Fruit fly (Drosophila melanogaster) whole organism, embryonic: ENCODE data around the gene psh.

Experiments
- Atf6 ChIP-seq: fragments of 200-800 bp; sonication (Bioruptor generic); IDR thresholded peaks from 2 replicates; pipeline ENCODE4 v1.3.6; 2022; ENCODE audit warnings: missing biosample characterization, missing genetic modification characterization
- Blimp-1 ChIP-seq: fragments of 200-800 bp; sonication (Bioruptor generic); optimal IDR thresholded peaks from 3 replicates; lab custom pipeline; 2018; ENCODE audit warnings: missing biosample characterization, missing genetic modification characterization, mild to moderate bottlenecking, moderate library complexity, missing genetic modification reagents
- CG10366 ChIP-seq: fragments of 200-800 bp; sonication (Bioruptor generic); IDR thresholded peaks from 2 replicates; pipeline ENCODE4 v1.3.6; 2022; ENCODE audit warnings: missing biosample characterization, missing genetic modification characterization
- CG11456 ChIP-seq: fragments of 200-800 bp; sonication (Bioruptor generic); IDR thresholded peaks from 3 replicates; pipeline ENCODE4 v1.3.6; 2022; ENCODE audit warnings: missing biosample characterization, missing genetic modification characterization
- CG11504 ChIP-seq: fragments of 200-800 bp; sonication (Bioruptor generic); optimal IDR thresholded peaks from 3 replicates; lab custom pipeline; 2019; ENCODE audit warnings: missing biosample characterization, mild to moderate bottlenecking, missing genetic modification characterization, moderate library complexity
- CG13287 ChIP-seq: fragments of 200-800 bp; sonication (Bioruptor generic); IDR thresholded peaks from 2 replicates; pipeline ENCODE4 v1.3.6; 2022; ENCODE audit warnings: missing biosample characterization, missing genetic modification characterization; ENCODE audit not compliant: partially characterized antibody
- CG13424 ChIP-seq: fragments of 200-800 bp; sonication (Bioruptor generic); optimal IDR thresholded peaks from 2 replicates; lab custom pipeline; 2019; ENCODE audit warnings: missing biosample characterization, mild to moderate bottlenecking, missing genetic modification characterization, moderate library complexity
- CG15269 ChIP-seq: fragments of 200-800 bp; sonication (Bioruptor generic); optimal IDR thresholded peaks from 2 replicates; lab custom pipeline; 2018; ENCODE audit warnings: missing biosample characterization, mild to moderate bottlenecking, missing genetic modification characterization, moderate library complexity
- CG1603 ChIP-seq: fragments of 200-800 bp; sonication (Bioruptor generic); optimal IDR thresholded peaks from 2 replicates; lab custom pipeline; 2019; ENCODE audit warnings: missing biosample characterization, mild to moderate bottlenecking, missing genetic modification characterization, moderate library complexity
- CG16863 ChIP-seq: fragments of 200-800 bp; sonication (Bioruptor generic); optimal IDR thresholded peaks from 3 replicates; lab custom pipeline; 2016; ENCODE audit warnings: missing biosample characterization, missing genetic modification characterization
- CG2120 ChIP-seq: fragments of 200-800 bp; sonication (Bioruptor generic); optimal IDR thresholded peaks from 3 replicates; lab custom pipeline; 2016; ENCODE audit warnings: missing biosample characterization, missing genetic modification characterization
- CG2678 ChIP-seq: fragments of 200-800 bp; sonication (Bioruptor generic); optimal IDR thresholded peaks from 3 replicates; lab custom pipeline; 2019; ENCODE audit warnings: missing biosample characterization, mild to moderate bottlenecking, missing genetic modification characterization, moderate library complexity
- CG2712 ChIP-seq: fragments of 200-800 bp; optimal IDR thresholded peaks from 3 replicates; lab custom pipeline; 2019; ENCODE audit warnings: missing biosample characterization, mild to moderate bottlenecking, missing genetic modification characterization, moderate library complexity
- CG30403 ChIP-seq: fragments of 200-800 bp; sonication (Bioruptor generic); optimal IDR thresholded peaks from 3 replicates; lab custom pipeline; 2016; ENCODE audit warnings: missing biosample characterization, missing genetic modification characterization
- CG31224 ChIP-seq: fragments of 200-800 bp; sonication (Bioruptor generic); IDR thresholded peaks from 2 replicates; pipeline ENCODE4 v1.3.6; 2022; ENCODE audit warnings: missing biosample characterization, missing genetic modification characterization
- CG32532 ChIP-seq: fragments of 200-800 bp; sonication (Bioruptor generic); IDR thresholded peaks from 2 replicates; pipeline ENCODE4 v1.3.6; 2022; ENCODE audit warnings: missing biosample characterization, missing genetic modification characterization
- CG33213 ChIP-seq: fragments of 200-800 bp; sonication (Bioruptor generic); optimal IDR thresholded peaks from 3 replicates; lab custom pipeline; 2016; ENCODE audit warnings: missing biosample characterization, missing genetic modification characterization
- CG6272 ChIP-seq: fragments of 200-800 bp; sonication (Bioruptor generic); IDR thresholded peaks from 2 replicates; pipeline ENCODE4 v1.3.6; 2022; ENCODE audit warnings: missing biosample characterization, missing genetic modification characterization
- CG6813 ChIP-seq: fragments of 200-800 bp; sonication (Bioruptor generic); optimal IDR thresholded peaks from 2 replicates; lab custom pipeline; 2017; ENCODE audit warnings: missing biosample characterization, missing genetic modification characterization, mild to moderate bottlenecking, moderate library complexity, missing genetic modification reagents
- CG7839 ChIP-seq: fragments of 200-800 bp; sonication (Bioruptor generic); optimal IDR thresholded peaks from 3 replicates; lab custom pipeline; 2018; ENCODE audit warnings: missing biosample characterization, mild to moderate bottlenecking, missing genetic modification characterization, moderate library complexity
- CG7963 ChIP-seq: fragments of 200-800 bp; sonication (Bioruptor generic); IDR thresholded peaks from 3 replicates; pipeline ENCODE4 v1.3.6; 2022; ENCODE audit warnings: missing biosample characterization, missing genetic modification characterization; ENCODE audit not compliant: partially characterized antibody
- CG8290 ChIP-seq, 3 experiments: fragments of 200-800 bp; sonication (Bioruptor generic); optimal IDR thresholded peaks; 2 replicates each; lab custom pipeline; 2016 to 2019; ENCODE audit warnings: missing biosample characterization in 3 of 3, missing genetic modification characterization in 3 of 3, mild to moderate bottlenecking in 2 of 3, moderate library complexity in 1 of 3
- CG9932 ChIP-seq: fragments of 200-800 bp; sonication (Bioruptor generic); IDR thresholded peaks from 2 replicates; pipeline ENCODE4 v1.3.6; 2022; ENCODE audit warnings: missing biosample characterization, missing genetic modification characterization
- Dip2 ChIP-seq: fragments of 200-800 bp; sonication (Bioruptor generic); IDR thresholded peaks from 2 replicates; pipeline ENCODE4 v1.3.6; 2022; ENCODE audit warnings: missing biosample characterization, missing genetic modification characterization
- H2.0 ChIP-seq: fragments of 200-800 bp; sonication (Bioruptor generic); IDR thresholded peaks from 2 replicates; pipeline ENCODE4 v1.3.6; 2022; ENCODE audit warnings: missing biosample characterization, missing genetic modification characterization
- HmgZ ChIP-seq: fragments of 200-800 bp; sonication (Bioruptor generic); optimal IDR thresholded peaks from 2 replicates; lab custom pipeline; 2018; ENCODE audit warnings: missing biosample characterization, mild to moderate bottlenecking, missing genetic modification characterization
- Hmr ChIP-seq: fragments of 200-800 bp; sonication (Bioruptor generic); optimal IDR thresholded peaks from 3 replicates; lab custom pipeline; 2017; ENCODE audit warnings: mild to moderate bottlenecking, missing biosample characterization, missing genetic modification reagents, missing genetic modification characterization
- Hsf ChIP-seq: fragments of 200-800 bp; sonication (Bioruptor generic); optimal IDR thresholded peaks from 3 replicates; lab custom pipeline; 2016; ENCODE audit warnings: missing biosample characterization, missing genetic modification characterization
- Mad ChIP-seq: fragments of 200-800 bp; sonication (Bioruptor generic); optimal IDR thresholded peaks from 2 replicates; lab custom pipeline; 2016; ENCODE audit warnings: missing biosample characterization, missing genetic modification characterization
- Mrtf ChIP-seq: fragments of 200-800 bp; sonication (Bioruptor generic); IDR thresholded peaks from 3 replicates; pipeline ENCODE4 v1.3.6; 2022; ENCODE audit warnings: missing biosample characterization, missing genetic modification characterization
- NC2β ChIP-seq: fragments of 200-800 bp; sonication (Bioruptor generic); optimal IDR thresholded peaks from 2 replicates; lab custom pipeline; 2016; ENCODE audit warnings: missing biosample characterization, missing genetic modification characterization
- Oli ChIP-seq: fragments of 200-800 bp; sonication (Bioruptor generic); optimal IDR thresholded peaks from 2 replicates; lab custom pipeline; 2018; ENCODE audit warnings: missing biosample characterization, mild to moderate bottlenecking, missing genetic modification characterization, moderate library complexity
- Ptx1 ChIP-seq: fragments of 200-800 bp; sonication (Bioruptor generic); IDR thresholded peaks from 2 replicates; pipeline ENCODE4 v1.3.6; 2022; ENCODE audit warnings: missing biosample characterization, missing genetic modification characterization
- Taf1 ChIP-seq: fragments of 200-800 bp; sonication (Bioruptor generic); IDR thresholded peaks from 2 replicates; pipeline ENCODE4 v1.3.6; 2022; ENCODE audit warnings: missing biosample characterization, missing genetic modification characterization
- ash1 ChIP-seq: fragments of 200-800 bp; sonication (Bioruptor generic); optimal IDR thresholded peaks from 2 replicates; lab custom pipeline; 2018; ENCODE audit warnings: missing biosample characterization, mild to moderate bottlenecking, missing genetic modification characterization
- bcd ChIP-seq: fragments of 200-800 bp; sonication (Bioruptor generic); optimal IDR thresholded peaks from 2 replicates; lab custom pipeline; 2017; ENCODE audit warnings: missing biosample characterization, mild to moderate bottlenecking, missing genetic modification characterization
- gem ChIP-seq: fragments of 200-800 bp; sonication (Bioruptor generic); optimal IDR thresholded peaks from 2 replicates; lab custom pipeline; 2019; ENCODE audit warnings: missing biosample characterization, mild to moderate bottlenecking, missing genetic modification characterization, moderate library complexity
- insv ChIP-seq, 2 experiments: fragments of 200-800 bp; sonication (Bioruptor generic); optimal IDR thresholded peaks; 3 replicates each; lab custom pipeline; 2016 to 2018; ENCODE audit warnings: missing biosample characterization in 2 of 2, missing genetic modification characterization in 2 of 2
- lab ChIP-seq: fragments of 200-800 bp; sonication (Bioruptor generic); optimal IDR thresholded peaks from 3 replicates; lab custom pipeline; 2017; ENCODE audit warnings: missing biosample characterization, missing genetic modification characterization, mild to moderate bottlenecking, moderate library complexity, missing genetic modification reagents
- lilli ChIP-seq: fragments of 200-800 bp; sonication (Bioruptor generic); optimal IDR thresholded peaks from 3 replicates; lab custom pipeline; 2016; ENCODE audit warnings: missing biosample characterization, missing genetic modification characterization
- nmo ChIP-seq: fragments of 200-800 bp; sonication (Bioruptor generic); optimal IDR thresholded peaks from 2 replicates; lab custom pipeline; 2018; ENCODE audit warnings: missing biosample characterization, mild to moderate bottlenecking, missing genetic modification characterization, moderate library complexity
- nom ChIP-seq: fragments of 200-800 bp; sonication (Bioruptor generic); optimal IDR thresholded peaks from 2 replicates; lab custom pipeline; 2017; ENCODE audit warnings: missing biosample characterization, missing genetic modification characterization, mild to moderate bottlenecking, moderate library complexity, missing genetic modification reagents
- row ChIP-seq: fragments of 200-800 bp; sonication (Bioruptor generic); IDR thresholded peaks from 3 replicates; pipeline ENCODE4 v1.3.6; 2022; ENCODE audit warnings: missing biosample characterization, missing genetic modification characterization
- scrt ChIP-seq: fragments of 200-800 bp; sonication (Bioruptor generic); optimal IDR thresholded peaks from 2 replicates; lab custom pipeline; 2018; ENCODE audit warnings: missing biosample characterization, mild to moderate bottlenecking, missing genetic modification characterization, moderate library complexity
- seq ChIP-seq: fragments of 200-800 bp; sonication (Bioruptor generic); IDR thresholded peaks from 2 replicates; pipeline ENCODE4 v1.3.6; 2022; ENCODE audit warnings: missing biosample characterization, missing genetic modification characterization
- usp ChIP-seq: fragments of >200 bp; optimal IDR thresholded peaks from 2 replicates; lab custom pipeline; 2017; ENCODE audit warnings: missing biosample characterization, missing genetic modification characterization

The psh gene

DNA sequence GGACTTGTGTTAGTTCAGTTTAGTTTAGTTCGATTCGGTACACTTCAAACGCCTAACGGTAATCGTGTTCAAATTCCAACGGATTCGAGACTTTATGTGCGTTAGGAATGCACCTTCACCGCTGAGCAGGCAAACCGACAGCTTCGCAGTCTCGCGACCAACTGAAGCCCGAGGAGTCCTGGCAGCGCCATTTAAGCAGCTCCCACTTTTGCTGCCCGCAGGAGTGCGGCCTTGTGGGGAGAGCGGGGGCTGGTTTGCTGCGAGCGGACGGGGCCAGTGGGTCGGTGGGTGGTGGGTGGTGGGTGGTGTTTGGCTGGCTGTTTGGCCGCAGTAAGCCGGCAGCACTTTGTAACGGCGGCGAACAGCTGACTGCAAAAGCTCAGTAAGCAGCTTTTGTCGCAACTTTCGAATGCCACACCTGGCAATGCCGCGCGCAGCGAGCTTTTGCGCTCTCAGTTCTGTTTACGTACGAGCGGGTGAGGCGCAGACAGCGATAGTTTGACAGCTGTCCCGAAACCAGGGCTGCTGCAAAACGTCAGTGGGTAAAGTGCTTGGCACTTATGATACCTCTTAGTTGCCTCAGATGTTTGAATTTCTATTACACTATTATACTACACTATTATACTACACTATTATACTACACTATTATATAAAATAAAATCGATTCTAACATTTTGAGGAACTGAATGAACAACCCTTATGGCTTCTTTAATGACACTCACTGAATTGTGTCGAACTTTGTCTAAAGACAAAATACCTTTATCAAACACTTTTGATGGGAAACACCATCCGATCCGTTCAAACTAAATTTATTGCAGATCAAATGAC is 7.2 kb downstream of the psh start, which contains the start of gene CG32547 (continued):
- TF ChIP-seq CG13287 = peak; percentile 45; the same call in 1 of the 2 replicates
- TF ChIP-seq, all 482 proteins: peak for 62

DNA sequence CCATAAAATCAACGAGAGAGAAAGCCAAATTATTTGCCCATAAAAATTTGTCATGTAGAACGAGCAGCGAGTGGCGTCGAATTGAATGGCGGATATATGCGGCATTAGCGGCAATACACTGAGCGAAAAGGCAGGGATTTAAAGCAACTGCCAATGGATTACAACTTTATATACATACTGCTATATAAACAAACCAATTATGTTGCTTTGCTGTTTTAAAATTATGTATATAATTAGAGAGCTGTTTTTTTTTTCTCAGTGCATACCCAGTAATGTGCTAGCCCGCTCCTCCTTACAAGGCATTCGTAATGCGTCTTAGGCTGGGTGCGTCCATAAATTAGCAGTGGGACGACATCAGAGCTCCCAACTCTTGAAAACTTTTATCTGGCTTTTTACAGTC is 18.8 kb downstream of the psh start:
- TF ChIP-seq Atf6 (GFP tag; lab: Robert Waterston, UW) (peak; percentile 42), nmo (GFP tag; lab: Kevin White, UChicago) (no peak), CG30403 (peak; percentile 2), nom (GFP tag; lab: Kevin White, UChicago) (no peak), NC2β (GFP tag; lab: Kevin White, UChicago) (no peak), CG33213 (GFP tag; lab: Kevin White, UChicago) (no peak), CG32532 (peak; percentile 65), row (GFP tag; lab: Robert Waterston, UW) (peak; percentile 56), Ptx1 (peak; percentile 54), CG16863 (GFP tag; lab: Kevin White, UChicago) (no peak), bcd (GFP tag; lab: Kevin White, UChicago) (peak; percentile 14), Dip2 (GFP tag; lab: Robert Waterston, UW) (no peak), CG6813 (no peak), CG1603 (tag; lab: Kevin White, UChicago) (peak; percentile 25), CG13424 (tag; lab: Kevin White, UChicago) (peak; percentile 13), CG7839 (tag; lab: Kevin White, UChicago) (peak; percentile 45), gem (tag; lab: Kevin White, UChicago) (peak; percentile 36), Hsf (GFP tag; lab: Kevin White, UChicago) (peak; percentile 34), lab (GFP tag; lab: Kevin White, UChicago) (peak; percentile 62), CG11504 (tag; lab: Kevin White, UChicago) (peak; percentile 52), CG2712 (tag; lab: Kevin White, UChicago) (no peak), CG10366 (GFP tag; lab: Robert Waterston, UW) (peak; percentile 49), seq (0 out of 2 replicates have a peak, but pooled peaks have one; percentile 23), CG6272 (GFP tag; lab: Robert Waterston, UW) (no peak), CG9932 (peak; percentile 56), lilli (GFP tag; lab: Kevin White, UChicago) (peak; percentile 42), CG7963 (no peak), Oli (tag; lab: Kevin White, UChicago) (peak; percentile 17), CG15269 (tag; lab: Kevin White, UChicago) (peak; percentile 26), Hmr (GFP tag; lab: Kevin White, UChicago) (peak; percentile 48), CG31224 (GFP tag; lab: Robert Waterston, UW) (no peak), CG2678 (tag; lab: Kevin White, UChicago) (peak; percentile 51), Mad (no peak), H2.0 (GFP tag; lab: Robert Waterston, UW) (0 out of 2 replicates have a peak, but pooled peaks have one; percentile 29), CG11456 (GFP tag; lab: Robert Waterston, UW) (peak; percentile 60; the same call in 1 of the 3 replicates), usp (GFP tag; lab: Kevin White, UChicago) (no peak), Blimp-1 (GFP tag; lab: Kevin White, UChicago) (no peak), ash1 (GFP tag; lab: Kevin White, UChicago) (no peak), scrt (GFP tag; lab: Kevin White, UChicago) (peak; percentile 28), CG2120 (GFP tag; lab: Kevin White, UChicago) (peak; percentile 68), Taf1 (GFP tag; lab: Robert Waterston, UW) (no peak), CG8290 (GFP tag; optimal IDR thresholded peaks at IDR 0.05; lab: Kevin White, UChicago) (no peak), CG8290 (tag; optimal IDR thresholded peaks at IDR 0.05; lab: Kevin White, UChicago) (peak in 1 of 2 experiments; percentile 28), HmgZ (tag; lab: Kevin White, UChicago) (peak; percentile 12), insv (GFP tag; optimal IDR thresholded peaks at IDR 0.05; lab: Kevin White, UChicago) (no peak), Mrtf (GFP tag; lab: Robert Waterston, UW) (0 out of 3 replicates have a peak, but pooled peaks have one; percentile 21)
